Fruit fly (Drosophila melanogaster) whole organism, embryonic: ENCODE measurements around the gene CG8149.

Experiments
- Asciz ChIP-seq: fragments of 200-800 bp; sonication (Bioruptor generic); optimal IDR thresholded peaks from 2 replicates; lab custom pipeline; 2017; ENCODE audit warnings: missing biosample characterization, mild to moderate bottlenecking, missing genetic modification characterization, missing genetic modification reagents
- Bdp1 ChIP-seq: fragments of 200-800 bp; sonication (Bioruptor generic); optimal IDR thresholded peaks from 3 replicates; lab custom pipeline; 2016; ENCODE audit warnings: missing biosample characterization, missing genetic modification characterization
- CG10543 ChIP-seq: fragments of 200-800 bp; sonication (Bioruptor generic); optimal IDR thresholded peaks from 3 replicates; lab custom pipeline; 2017; ENCODE audit warnings: missing biosample characterization, mild to moderate bottlenecking, missing genetic modification characterization, moderate library complexity
- CG11696 ChIP-seq: fragments of 200-800 bp; sonication (Bioruptor generic); IDR thresholded peaks from 2 replicates; pipeline ENCODE4 v1.3.6; 2022; ENCODE audit warnings: missing biosample characterization, missing genetic modification characterization
- CG12769 ChIP-seq: fragments of 200-800 bp; sonication (Bioruptor generic); optimal IDR thresholded peaks from 2 replicates; lab custom pipeline; 2019; ENCODE audit warnings: missing biosample characterization, mild to moderate bottlenecking, missing genetic modification characterization, moderate library complexity
- CG13775 ChIP-seq: fragments of 200-800 bp; sonication (Bioruptor generic); optimal IDR thresholded peaks from 3 replicates; lab custom pipeline; 2017; ENCODE audit warnings: missing biosample characterization, mild to moderate bottlenecking, missing genetic modification characterization
- CG15073 ChIP-seq: fragments of 200-800 bp; sonication (Bioruptor generic); optimal IDR thresholded peaks from 2 replicates; lab custom pipeline; 2016; ENCODE audit warnings: missing biosample characterization, missing genetic modification characterization
- CG15601 ChIP-seq: fragments of 200-800 bp; sonication (Bioruptor generic); optimal IDR thresholded peaks from 3 replicates; lab custom pipeline; 2019; ENCODE audit warnings: missing biosample characterization, mild to moderate bottlenecking, missing genetic modification characterization, moderate library complexity
- CG3065 ChIP-seq: fragments of 200-800 bp; sonication (Bioruptor generic); optimal IDR thresholded peaks from 2 replicates; lab custom pipeline; 2016; ENCODE audit warnings: missing biosample characterization, missing genetic modification characterization
- CG31224 ChIP-seq: fragments of 200-800 bp; sonication (Bioruptor generic); IDR thresholded peaks from 2 replicates; pipeline ENCODE4 v1.3.6; 2022; ENCODE audit warnings: missing biosample characterization, missing genetic modification characterization
- CG32532 ChIP-seq: fragments of 200-800 bp; sonication (Bioruptor generic); IDR thresholded peaks from 2 replicates; pipeline ENCODE4 v1.3.6; 2022; ENCODE audit warnings: missing biosample characterization, missing genetic modification characterization
- CG3407 ChIP-seq: fragments of 200-800 bp; sonication (Bioruptor generic); optimal IDR thresholded peaks from 2 replicates; lab custom pipeline; 2018; ENCODE audit warnings: missing biosample characterization, mild to moderate bottlenecking, missing genetic modification characterization
- CG3726 ChIP-seq: fragments of 200-800 bp; sonication (Bioruptor generic); IDR thresholded peaks from 3 replicates; pipeline ENCODE4, ENCODE4 v1.3.6; 2022; ENCODE audit warnings: missing biosample characterization, missing genetic modification characterization
- CG9932 ChIP-seq: fragments of 200-800 bp; sonication (Bioruptor generic); IDR thresholded peaks from 2 replicates; pipeline ENCODE4 v1.3.6; 2022; ENCODE audit warnings: missing biosample characterization, missing genetic modification characterization
- CkIIα-i1 ChIP-seq: fragments of 200-800 bp; sonication (Bioruptor generic); IDR thresholded peaks from 2 replicates; pipeline ENCODE4 v1.3.6; 2022; ENCODE audit warnings: missing biosample characterization, missing genetic modification characterization
- D19B ChIP-seq: fragments of 200-800 bp; sonication (Bioruptor generic); optimal IDR thresholded peaks from 2 replicates; lab custom pipeline; 2017; ENCODE audit warnings: missing biosample characterization, mild to moderate bottlenecking, missing genetic modification characterization
- GATAe ChIP-seq: fragments of 200-800 bp; sonication (Bioruptor generic); conservative IDR thresholded peaks from 2 replicates; pipeline ENCODE4 v1.3.6; 2022; ENCODE audit warnings: missing biosample characterization, missing genetic modification characterization
- HLHmδ ChIP-seq: fragments of 200-800 bp; sonication (Bioruptor generic); optimal IDR thresholded peaks from 2 replicates; lab custom pipeline; 2018; ENCODE audit warnings: missing biosample characterization, mild to moderate bottlenecking, missing genetic modification characterization, moderate library complexity
- Hey ChIP-seq: fragments of 200-800 bp; sonication (Bioruptor generic); optimal IDR thresholded peaks from 3 replicates; lab custom pipeline; 2018; ENCODE audit warnings: missing biosample characterization, mild to moderate bottlenecking, missing genetic modification characterization
- Med ChIP-seq: fragments of 200-800 bp; sonication (Bioruptor generic); peaks from one replicate; lab custom pipeline; 2016; ENCODE audit warnings: missing biosample characterization, missing genetic modification characterization, mild to moderate bottlenecking, inconsistent platforms, moderate library complexity
- Rfx ChIP-seq: fragments of 200-800 bp; sonication (Bioruptor generic); IDR thresholded peaks from 2 replicates; pipeline ENCODE4 v1.3.6; 2022; ENCODE audit warnings: missing biosample characterization, missing genetic modification characterization
- Stat92E ChIP-seq, 3 experiments: fragments of >200 bp in 2 of 3; fragments of 200-800 bp in 1 of 3; sonication (Bioruptor generic) in 1 of 3; optimal IDR thresholded peaks; 2 replicates each; lab custom pipeline; 2017 to 2019; ENCODE audit warnings: missing biosample characterization in 3 of 3, missing genetic modification characterization in 3 of 3, mild to moderate bottlenecking in 1 of 3, moderate library complexity in 1 of 3
- TFAM ChIP-seq: fragments of 200-800 bp; sonication (Bioruptor generic); optimal IDR thresholded peaks from 2 replicates; lab custom pipeline; 2017; ENCODE audit warnings: missing biosample characterization, missing genetic modification characterization, inconsistent platforms
- Taf1 ChIP-seq: fragments of 200-800 bp; sonication (Bioruptor generic); IDR thresholded peaks from 2 replicates; pipeline ENCODE4 v1.3.6; 2022; ENCODE audit warnings: missing biosample characterization, missing genetic modification characterization
- Trl ChIP-seq, 3 experiments: fragments of >200 bp in 2 of 3; fragments of 200-800 bp in 1 of 3; sonication (Bioruptor generic) in 1 of 3; optimal IDR thresholded peaks; 2 replicates in 1 of 3; 3 replicates in 2 of 3; lab custom pipeline; 2016 to 2017; ENCODE audit warnings: missing biosample characterization in 1 of 3, missing genetic modification characterization in 1 of 3
- chm ChIP-seq: fragments of 200-800 bp; sonication (Bioruptor generic); IDR thresholded peaks from 2 replicates; pipeline ENCODE4 v1.3.6; 2022; ENCODE audit warnings: missing biosample characterization, missing genetic modification characterization
- ci ChIP-seq: fragments of 200-800 bp; sonication (Bioruptor generic); IDR thresholded peaks from 3 replicates; pipeline ENCODE4 v1.3.6; 2022; ENCODE audit warnings: missing biosample characterization, missing genetic modification characterization
- crol ChIP-seq: fragments of 200-800 bp; sonication (Bioruptor generic); IDR thresholded peaks from 2 replicates; pipeline ENCODE4 v1.3.6; 2022; ENCODE audit warnings: missing biosample characterization, missing genetic modification characterization
- dan ChIP-seq: fragments of 200-800 bp; sonication (Bioruptor generic); IDR thresholded peaks from 2 replicates; pipeline ENCODE4 v1.3.6; 2022; ENCODE audit warnings: missing biosample characterization, missing genetic modification characterization
- exex ChIP-seq: fragments of 200-800 bp; sonication (Bioruptor generic); optimal IDR thresholded peaks from 4 replicates; lab custom pipeline; 2018; ENCODE audit warnings: missing biosample characterization, mild to moderate bottlenecking, missing genetic modification characterization, moderate library complexity
- gem ChIP-seq: fragments of 200-800 bp; sonication (Bioruptor generic); optimal IDR thresholded peaks from 2 replicates; lab custom pipeline; 2019; ENCODE audit warnings: missing biosample characterization, mild to moderate bottlenecking, missing genetic modification characterization, moderate library complexity
- gsb-n ChIP-seq: fragments of 200-800 bp; sonication (Bioruptor generic); optimal IDR thresholded peaks from 3 replicates; lab custom pipeline; 2018; ENCODE audit warnings: missing biosample characterization, mild to moderate bottlenecking, missing genetic modification characterization
- kay ChIP-seq: fragments of 200-800 bp; sonication (Bioruptor generic); optimal IDR thresholded peaks from 2 replicates; lab custom pipeline; 2016; ENCODE audit warnings: missing biosample characterization, missing genetic modification characterization
- kni ChIP-seq: fragments of 200-800 bp; sonication (Bioruptor generic); optimal IDR thresholded peaks from 3 replicates; lab custom pipeline; 2017; ENCODE audit warnings: mild to moderate bottlenecking, missing biosample characterization, missing genetic modification reagents, missing genetic modification characterization
- mirr ChIP-seq: fragments of 200-800 bp; sonication (Bioruptor generic); optimal IDR thresholded peaks from 3 replicates; lab custom pipeline; 2018; ENCODE audit warnings: missing biosample characterization, mild to moderate bottlenecking, missing genetic modification characterization
- odd ChIP-seq: fragments of 200-800 bp; sonication (Bioruptor generic); optimal IDR thresholded peaks from 2 replicates; lab custom pipeline; 2017; ENCODE audit warnings: missing biosample characterization, mild to moderate bottlenecking, missing genetic modification characterization
- sd ChIP-seq: fragments of 200-800 bp; sonication (Bioruptor generic); optimal IDR thresholded peaks from 3 replicates; lab custom pipeline; 2018; ENCODE audit warnings: missing biosample characterization, mild to moderate bottlenecking, missing genetic modification characterization, moderate library complexity
- unpg ChIP-seq: fragments of 200-800 bp; sonication (Bioruptor generic); optimal IDR thresholded peaks from 3 replicates; lab custom pipeline; 2018; ENCODE audit warnings: missing biosample characterization, mild to moderate bottlenecking, missing genetic modification characterization, moderate library complexity
- vvl ChIP-seq: fragments of 200-800 bp; sonication (Bioruptor generic); IDR thresholded peaks from 2 replicates; pipeline ENCODE4 v1.3.6; 2022; ENCODE audit warnings: missing biosample characterization, missing genetic modification characterization
- z ChIP-seq: fragments of 200-800 bp; sonication (Bioruptor generic); IDR thresholded peaks from 3 replicates; pipeline ENCODE4 v1.3.6; 2022; ENCODE audit warnings: missing biosample characterization, missing genetic modification characterization

Gene CG8149

DNA sequence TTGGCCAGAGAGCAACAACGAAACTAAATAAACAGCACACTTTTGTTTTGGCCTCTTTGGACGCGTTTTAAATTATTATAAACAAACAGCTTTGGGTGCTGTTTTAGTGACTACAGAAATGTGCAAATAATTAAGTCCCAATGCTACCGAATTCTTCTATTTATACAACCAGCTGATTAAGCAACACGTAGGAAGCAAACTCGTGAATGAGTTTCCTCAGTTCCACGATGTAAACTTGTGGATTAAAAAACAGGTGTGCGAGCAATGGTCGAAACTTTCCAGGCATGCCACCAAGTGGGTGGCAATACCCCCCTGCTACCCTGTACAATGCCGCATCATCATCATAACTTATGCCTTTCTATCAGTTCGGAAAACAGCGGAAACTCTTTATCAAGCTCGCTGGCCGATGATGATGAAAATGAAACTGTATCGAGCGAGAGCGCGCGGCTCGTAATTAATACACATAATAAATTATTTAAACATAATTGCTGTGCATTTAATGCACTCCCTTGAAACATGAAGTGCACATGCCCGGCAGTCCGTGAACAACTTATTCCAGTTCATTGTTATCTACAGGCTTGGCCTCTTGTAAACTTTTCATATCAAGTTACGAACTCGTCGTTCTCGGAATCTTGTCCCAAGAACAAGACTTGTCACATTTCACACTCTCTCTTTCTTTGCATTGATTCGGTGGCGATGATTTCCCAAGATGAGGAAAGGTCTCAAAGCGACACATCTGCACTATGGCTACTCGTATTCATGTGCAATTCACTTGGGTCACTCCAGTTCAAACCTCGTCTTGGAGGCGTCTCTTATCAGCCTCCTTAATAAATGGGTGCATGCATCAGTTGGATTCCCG, 4.0 kb upstream of the CG8149 start (continued):
- TF ChIP-seq CG13775 (no peak), CG3065 (GFP tag; lab: Kevin White, UChicago) (no peak), Rfx (GFP tag; lab: Robert Waterston, UW) (peak; percentile 43; the same call in 1 of the 2 replicates), CkIIα-i1 (GFP tag; lab: Robert Waterston, UW) (no peak), sd (tag; lab: Kevin White, UChicago) (peak; percentile 42), vvl (no peak), Stat92E (GFP tag; optimal IDR thresholded peaks at IDR 0.05; lab: Kevin White, UChicago) (peak in 1 of 3 experiments; percentile 62), CG15601 (tag; lab: Kevin White, UChicago) (no peak), D19B (GFP tag; lab: Kevin White, UChicago) (peak; percentile 84)

DNA sequence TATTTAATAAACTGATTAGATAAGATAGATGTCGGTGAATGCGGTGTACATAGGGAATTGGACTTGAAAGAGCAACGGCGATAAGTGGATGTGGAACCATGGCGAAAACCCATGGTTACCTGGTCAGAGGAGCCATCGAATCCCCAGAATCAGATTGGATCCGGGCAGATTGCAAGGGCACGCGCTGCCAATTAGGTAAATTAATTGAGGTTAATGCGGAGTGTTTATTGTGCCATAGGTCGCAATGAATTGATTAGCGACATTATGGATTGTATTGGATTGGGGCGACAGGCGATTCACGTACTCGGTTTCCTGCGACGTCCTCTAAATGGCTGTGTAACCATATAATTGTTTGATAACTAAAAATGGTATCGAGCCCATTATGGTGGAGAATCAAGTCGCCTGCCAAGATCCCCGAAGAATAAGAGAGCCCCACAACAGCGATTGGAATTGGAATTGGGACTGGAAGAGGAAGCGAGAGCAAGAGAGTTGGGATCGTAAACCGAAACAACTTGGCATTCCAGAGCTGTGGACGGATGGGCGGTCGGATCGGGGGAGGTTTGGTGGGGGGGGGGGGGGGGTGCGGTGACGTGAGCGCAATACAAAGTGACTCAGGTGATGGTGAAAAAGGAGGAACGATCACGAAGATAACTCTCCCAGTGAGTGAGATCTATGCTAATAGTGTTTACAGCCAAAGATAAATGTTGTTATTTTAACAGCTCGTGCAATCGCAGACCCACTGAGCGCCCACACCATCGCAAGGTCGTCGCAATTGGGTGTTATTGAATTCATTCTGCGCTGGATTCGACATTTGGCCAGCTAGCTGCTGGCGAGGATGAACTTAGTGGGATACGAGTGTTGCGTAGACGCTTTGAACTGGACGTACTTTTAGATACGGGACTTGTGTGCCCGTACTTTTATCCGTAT, 2.7 kb upstream of the CG8149 start:
- peak; percentile 88 for TF ChIP-seq CG10543
- no peak for TF ChIP-seq CG15073
- TF ChIP-seq ci (GFP tag; lab: Robert Waterston, UW) = 0 out of 3 replicates have a peak, but pooled peaks have one; percentile 22
- TF ChIP-seq Bdp1 = no peak
- 0 out of 2 replicates have a peak, but pooled peaks have one; percentile 7 for TF ChIP-seq CG9932 (GFP tag; lab: Robert Waterston, UW)
- peak; percentile 46 for TF ChIP-seq kni
- TF ChIP-seq CG32532 (GFP tag; lab: Robert Waterston, UW) = peak; percentile 14; the same call in 1 of the 2 replicates
- TF ChIP-seq gsb-n (tag; lab: Kevin White, UChicago) = no peak
- peak; percentile 91 for TF ChIP-seq Hey
- TF ChIP-seq crol (GFP tag; lab: Robert Waterston, UW) = peak; percentile 96
- peak in 1 of 3 experiments; percentile 23 for TF ChIP-seq Stat92E (GFP tag; optimal IDR thresholded peaks at IDR 0.05; lab: Kevin White, UChicago)
- peak; percentile 75 for TF ChIP-seq CG12769 (tag; lab: Kevin White, UChicago)
- TF ChIP-seq TFAM (GFP tag; lab: Kevin White, UChicago) = no peak
- TF ChIP-seq vvl = peak; percentile 18; the same call in 1 of the 2 replicates
- peak; percentile 66; the same call in 1 of the 2 replicates for TF ChIP-seq GATAe
- peak; percentile 81 for TF ChIP-seq z
- TF ChIP-seq CG31224 (GFP tag; lab: Robert Waterston, UW) = peak; percentile 26; the same call in 1 of the 2 replicates
- no peak for TF ChIP-seq unpg (GFP tag; lab: Kevin White, UChicago)
- no peak for TF ChIP-seq dan (GFP tag; lab: Robert Waterston, UW)
- no peak for TF ChIP-seq Taf1 (GFP tag; lab: Robert Waterston, UW)
- no peak for TF ChIP-seq Asciz (GFP tag; lab: Kevin White, UChicago)
- TF ChIP-seq odd = peak; percentile 7
- TF ChIP-seq CG3407 (GFP tag; lab: Kevin White, UChicago) = no peak
- peak; percentile 63 for TF ChIP-seq exex (tag; lab: Kevin White, UChicago)
- TF ChIP-seq gem (tag; lab: Kevin White, UChicago) = no peak
- no peak for TF ChIP-seq CG3726
- no peak for TF ChIP-seq CG11696 (GFP tag; lab: Robert Waterston, UW)
- TF ChIP-seq mirr (GFP tag; lab: Kevin White, UChicago) = peak; percentile 24
- peak in 1 of 2 experiments; percentile 45 for TF ChIP-seq Trl (optimal IDR thresholded peaks at IDR 0.05; lab: Kevin White, UChicago)
- no peak for TF ChIP-seq Trl (GFP tag; optimal IDR thresholded peaks at IDR 0.05; lab: Kevin White, UChicago)
- peak; percentile 0 for TF ChIP-seq HLHmδ (GFP tag; lab: Kevin White, UChicago)
- 0 out of 2 replicates have a peak, but pooled peaks have one; percentile 11 for TF ChIP-seq chm (GFP tag; lab: Robert Waterston, UW)
- TF ChIP-seq kay = peak; percentile 2
- peak; percentile 88 for TF ChIP-seq sd (tag; lab: Kevin White, UChicago)
- TF ChIP-seq Med (GFP tag; lab: Kevin White, UChicago) = peak; percentile 54
